1 fruit fly cellular context compared by ENCODE assay signal in genomic region chr3R:11968030-11968753, dm6.
A peak's percentile ranks its signal among the peaks of the same experiment; 100 is the strongest.
TF ChIP-seq lines count a peak whose summit lies in the region.

No protein-coding gene starts in this region.

TF ChIP-seq in whole organism, embryonic, 481 proteins besides CTCF, POLR2A, EP300 and RAD21 (continued from another document and continues in another):
- TF ChIP-seq lilli (GFP tag; optimal IDR thresholded peaks at IDR 0.05; lab: Kevin White, UChicago) (no peak), wdn (GFP tag; IDR thresholded peaks at IDR 0.05; lab: Robert Waterston, UW) (no peak), btn (GFP tag; optimal IDR thresholded peaks at IDR 0.05; lab: Kevin White, UChicago) (no peak), sob (GFP tag; IDR thresholded peaks at IDR 0.05; lab: Robert Waterston, UW) (no peak), schlank (tag; optimal IDR thresholded peaks at IDR 0.05; lab: Kevin White, UChicago) (peak; percentile 24), Drgx (GFP tag; IDR thresholded peaks at IDR 0.05; lab: Robert Waterston, UW) (no peak), pros (GFP tag; optimal IDR thresholded peaks at IDR 0.05; lab: Kevin White, UChicago) (no peak), maf-S (GFP tag; optimal IDR thresholded peaks at IDR 0.05; lab: Kevin White, UChicago) (no peak), lab (GFP tag; optimal IDR thresholded peaks at IDR 0.05; lab: Kevin White, UChicago) (peak; percentile 60), org-1 (GFP tag; optimal IDR thresholded peaks at IDR 0.05; lab: Kevin White, UChicago) (no peak), gce (GFP tag; IDR thresholded peaks at IDR 0.05; lab: Robert Waterston, UW) (no peak), insv (GFP tag; optimal IDR thresholded peaks at IDR 0.05; lab: Kevin White, UChicago) (no peak), CG9932 (GFP tag; IDR thresholded peaks at IDR 0.05; lab: Robert Waterston, UW) (no peak), zfh2 (GFP tag; optimal IDR thresholded peaks at IDR 0.05; lab: Kevin White, UChicago) (no peak), cwo (GFP tag; optimal IDR thresholded peaks at IDR 0.05; lab: Kevin White, UChicago) (peak; percentile 69), Tbp (GFP tag; optimal IDR thresholded peaks at IDR 0.05; lab: Kevin White, UChicago) (no peak), NC2β (GFP tag; optimal IDR thresholded peaks at IDR 0.05; lab: Kevin White, UChicago) (no peak), ewg (GFP tag; optimal IDR thresholded peaks at IDR 0.05; lab: Kevin White, UChicago) (no peak), sd (tag; optimal IDR thresholded peaks at IDR 0.05; lab: Kevin White, UChicago) (peak; percentile 93), NFAT (GFP tag; IDR thresholded peaks at IDR 0.05; lab: Robert Waterston, UW) (no peak), CG18599 (GFP tag; optimal IDR thresholded peaks at IDR 0.05; lab: Kevin White, UChicago) (no peak), Sin3A (optimal IDR thresholded peaks at IDR 0.05; lab: Kevin White, UChicago) (no peak), zf30C (GFP tag; optimal IDR thresholded peaks at IDR 0.05; lab: Kevin White, UChicago) (no peak), Atf6 (GFP tag; IDR thresholded peaks at IDR 0.05; lab: Robert Waterston, UW) (peak; percentile 43; the same call in 1 of the 2 replicates), CG14441 (GFP tag; IDR thresholded peaks at IDR 0.05; lab: Robert Waterston, UW) (0 out of 2 replicates have a peak, but pooled peaks have one; percentile 8), ci (GFP tag; IDR thresholded peaks at IDR 0.05; lab: Robert Waterston, UW) (0 out of 3 replicates have a peak, but pooled peaks have one; percentile 6), al (GFP tag; IDR thresholded peaks at IDR 0.05; lab: Robert Waterston, UW) (no peak), Hmx (GFP tag; optimal IDR thresholded peaks at IDR 0.05; lab: Kevin White, UChicago) (no peak), stc (GFP tag; IDR thresholded peaks at IDR 0.05; lab: Robert Waterston, UW) (no peak), ab (GFP tag; optimal IDR thresholded peaks at IDR 0.05; lab: Kevin White, UChicago) (no peak), Adf1 (GFP tag; IDR thresholded peaks at IDR 0.05; lab: Robert Waterston, UW) (no peak), CG6175 (GFP tag; IDR thresholded peaks at IDR 0.05; lab: Robert Waterston, UW) (no peak), Scr (GFP tag; IDR thresholded peaks at IDR 0.05; lab: Robert Waterston, UW; ENCODE audit: partially characterized antibody) (no peak), Sry-β (GFP tag; optimal IDR thresholded peaks at IDR 0.05; lab: Kevin White, UChicago) (no peak), tin (GFP tag; optimal IDR thresholded peaks at IDR 0.05; lab: Kevin White, UChicago) (no peak), br (optimal IDR thresholded peaks at IDR 0.05; lab: Kevin White, UChicago) (no peak), E2f2 (GFP tag; IDR thresholded peaks at IDR 0.05; lab: Robert Waterston, UW) (no peak), gcm (GFP tag; optimal IDR thresholded peaks at IDR 0.05; lab: Kevin White, UChicago) (no peak), Abd-B (GFP tag; optimal IDR thresholded peaks at IDR 0.05; lab: Kevin White, UChicago) (no peak), Nf-YC (tag; optimal IDR thresholded peaks at IDR 0.05; lab: Kevin White, UChicago) (no peak), bigmax (GFP tag; optimal IDR thresholded peaks at IDR 0.05; lab: Kevin White, UChicago) (no peak), ind (GFP tag; optimal IDR thresholded peaks at IDR 0.05; lab: Kevin White, UChicago) (no peak), wek (GFP tag; optimal IDR thresholded peaks at IDR 0.05; lab: Kevin White, UChicago) (no peak), Asciz (GFP tag; optimal IDR thresholded peaks at IDR 0.05; lab: Kevin White, UChicago) (no peak), CG10543 (GFP tag; optimal IDR thresholded peaks at IDR 0.05; lab: Kevin White, UChicago) (peak; percentile 70), croc (GFP tag; conservative IDR thresholded peaks at IDR 0.05; lab: Robert Waterston, UW) (no peak), CG17361 (GFP tag; IDR thresholded peaks at IDR 0.05; lab: Robert Waterston, UW) (no peak), CG42726 (GFP tag; IDR thresholded peaks at IDR 0.05; lab: Robert Waterston, UW; ENCODE audit: partially characterized antibody) (no peak), Sox100B (GFP tag; optimal IDR thresholded peaks at IDR 0.05; lab: Kevin White, UChicago) (no peak), CG4282 (GFP tag; optimal IDR thresholded peaks at IDR 0.05; lab: Kevin White, UChicago) (no peak), CG15696 (tag; optimal IDR thresholded peaks at IDR 0.05; lab: Kevin White, UChicago) (no peak), bowl (GFP tag; IDR thresholded peaks at IDR 0.05; lab: Robert Waterston, UW) (no peak), CG6254 (GFP tag; optimal IDR thresholded peaks at IDR 0.05; lab: Kevin White, UChicago) (no peak), Oli (tag; optimal IDR thresholded peaks at IDR 0.05; lab: Kevin White, UChicago) (no peak), ftz-f1 (GFP tag; optimal IDR thresholded peaks at IDR 0.05; lab: Kevin White, UChicago) (no peak), gem (tag; optimal IDR thresholded peaks at IDR 0.05; lab: Kevin White, UChicago) (no peak), CG13894 (tag; optimal IDR thresholded peaks at IDR 0.05; lab: Kevin White, UChicago) (peak; percentile 52), CG13424 (tag; optimal IDR thresholded peaks at IDR 0.05; lab: Kevin White, UChicago) (no peak), YL-1 (GFP tag; optimal IDR thresholded peaks at IDR 0.05; lab: Kevin White, UChicago) (no peak), CG7963 (GFP tag; IDR thresholded peaks at IDR 0.05; lab: Robert Waterston, UW; ENCODE audit: partially characterized antibody) (no peak), emc (GFP tag; optimal IDR thresholded peaks at IDR 0.05; lab: Kevin White, UChicago) (no peak), CG6654 (GFP tag; optimal IDR thresholded peaks at IDR 0.05; lab: Kevin White, UChicago) (no peak), chn (GFP tag; optimal IDR thresholded peaks at IDR 0.05; lab: Kevin White, UChicago) (no peak), CG1529 (GFP tag; optimal IDR thresholded peaks at IDR 0.05; lab: Kevin White, UChicago) (peak; percentile 90), CG4424 (GFP tag; optimal IDR thresholded peaks at IDR 0.05; lab: Kevin White, UChicago) (no peak), CG10431 (GFP tag; optimal IDR thresholded peaks at IDR 0.05; lab: Kevin White, UChicago) (no peak), Dp (GFP tag; optimal IDR thresholded peaks at IDR 0.05; lab: Kevin White, UChicago) (no peak), Atf-2 (GFP tag; optimal IDR thresholded peaks at IDR 0.05; lab: Kevin White, UChicago) (no peak), gcm2 (GFP tag; optimal IDR thresholded peaks at IDR 0.05; lab: Kevin White, UChicago) (no peak), CG2712 (tag; optimal IDR thresholded peaks at IDR 0.05; lab: Kevin White, UChicago) (no peak), CG13296 (GFP tag; optimal IDR thresholded peaks at IDR 0.05; lab: Kevin White, UChicago) (peak; percentile 14), nom (GFP tag; optimal IDR thresholded peaks at IDR 0.05; lab: Kevin White, UChicago) (peak; percentile 6), CG18011 (GFP tag; optimal IDR thresholded peaks at IDR 0.05; lab: Kevin White, UChicago) (no peak), CG12236 (GFP tag; optimal IDR thresholded peaks at IDR 0.05; lab: Kevin White, UChicago) (no peak), gt (GFP tag; IDR thresholded peaks at IDR 0.05; lab: Robert Waterston, UW) (no peak), CG7357 (GFP tag; IDR thresholded peaks at IDR 0.05; lab: Robert Waterston, UW) (no peak), chinmo (GFP tag; IDR thresholded peaks at IDR 0.05; lab: Robert Waterston, UW; ENCODE audit: partially characterized antibody) (0 out of 4 replicates have a peak, but pooled peaks have one; percentile 15), CG10267 (tag; optimal IDR thresholded peaks at IDR 0.05; lab: Kevin White, UChicago) (no peak), Usf (GFP tag; optimal IDR thresholded peaks at IDR 0.05; lab: Kevin White, UChicago) (no peak), gro (GFP tag; optimal IDR thresholded peaks at IDR 0.05; lab: Kevin White, UChicago) (no peak), Kr (GFP tag; optimal IDR thresholded peaks at IDR 0.05; lab: Kevin White, UChicago) (no peak), rib (GFP tag; IDR thresholded peaks at IDR 0.05; lab: Robert Waterston, UW) (no peak), Max (GFP tag; optimal IDR thresholded peaks at IDR 0.05; lab: Kevin White, UChicago) (no peak), CG15601 (tag; optimal IDR thresholded peaks at IDR 0.05; lab: Kevin White, UChicago) (no peak), cas (GFP tag; IDR thresholded peaks at IDR 0.05; lab: Robert Waterston, UW) (no peak), crp (GFP tag; optimal IDR thresholded peaks at IDR 0.05; lab: Kevin White, UChicago) (no peak), eyg (GFP tag; optimal IDR thresholded peaks at IDR 0.05; lab: Kevin White, UChicago) (no peak), CG15514 (GFP tag; optimal IDR thresholded peaks at IDR 0.05; lab: Kevin White, UChicago) (no peak), kni (GFP tag; optimal IDR thresholded peaks at IDR 0.05; lab: Kevin White, UChicago) (peak; percentile 1), row (GFP tag; IDR thresholded peaks at IDR 0.05; lab: Robert Waterston, UW) (no peak), CG1603 (tag; optimal IDR thresholded peaks at IDR 0.05; lab: Kevin White, UChicago) (no peak), CG15011 (GFP tag; optimal IDR thresholded peaks at IDR 0.05; lab: Kevin White, UChicago) (no peak), CG12744 (GFP tag; optimal IDR thresholded peaks at IDR 0.05; lab: Kevin White, UChicago) (no peak), sqz (GFP tag; optimal IDR thresholded peaks at IDR 0.05; lab: Kevin White, UChicago) (no peak), CG33213 (GFP tag; optimal IDR thresholded peaks at IDR 0.05; lab: Kevin White, UChicago) (no peak), CG6813 (GFP tag; optimal IDR thresholded peaks at IDR 0.05; lab: Kevin White, UChicago) (no peak), CG11247 (GFP tag; IDR thresholded peaks at IDR 0.05; lab: Robert Waterston, UW) (no peak), mirr (GFP tag; optimal IDR thresholded peaks at IDR 0.05; lab: Kevin White, UChicago) (peak; percentile 91), luna (GFP tag; optimal IDR thresholded peaks at IDR 0.05; lab: Kevin White, UChicago) (no peak), CG2678 (tag; optimal IDR thresholded peaks at IDR 0.05; lab: Kevin White, UChicago) (peak; percentile 13), Vsx1 (GFP tag; optimal IDR thresholded peaks at IDR 0.05; lab: Kevin White, UChicago) (no peak), pnt (GFP tag; optimal IDR thresholded peaks at IDR 0.05; lab: Kevin White, UChicago) (no peak), CHES-1-like (GFP tag; optimal IDR thresholded peaks at IDR 0.05; lab: Kevin White, UChicago) (no peak), twi (tag; optimal IDR thresholded peaks at IDR 0.05; lab: Kevin White, UChicago) (no peak), CG31365 (tag; optimal IDR thresholded peaks at IDR 0.05; lab: Kevin White, UChicago) (no peak), CG2116 (GFP tag; optimal IDR thresholded peaks at IDR 0.05; lab: Kevin White, UChicago) (no peak), CG2202 (tag; optimal IDR thresholded peaks at IDR 0.05; lab: Kevin White, UChicago) (no peak), sr (GFP tag; IDR thresholded peaks at IDR 0.05; lab: Robert Waterston, UW) (no peak), danr (GFP tag; IDR thresholded peaks at IDR 0.05; lab: Robert Waterston, UW) (no peak), nerfin-2 (GFP tag; IDR thresholded peaks at IDR 0.05; lab: Robert Waterston, UW; ENCODE audit: partially characterized antibody) (no peak), sisA (GFP tag; IDR thresholded peaks at IDR 0.05; lab: Robert Waterston, UW) (no peak), CG13287 (GFP tag; IDR thresholded peaks at IDR 0.05; lab: Robert Waterston, UW; ENCODE audit: partially characterized antibody) (no peak), CkIIα-i1 (GFP tag; IDR thresholded peaks at IDR 0.05; lab: Robert Waterston, UW) (no peak), gfzf (GFP tag; optimal IDR thresholded peaks at IDR 0.05; lab: Kevin White, UChicago) (no peak), ssp (GFP tag; IDR thresholded peaks at IDR 0.05; lab: Robert Waterston, UW) (no peak), CG4730 (GFP tag; IDR thresholded peaks at IDR 0.05; lab: Robert Waterston, UW) (no peak), CG14667 (GFP tag; IDR thresholded peaks at IDR 0.05; lab: Robert Waterston, UW) (no peak), CG17328 (GFP tag; IDR thresholded peaks at IDR 0.05; lab: Robert Waterston, UW) (no peak), CG16813 (GFP tag; IDR thresholded peaks at IDR 0.05; lab: Robert Waterston, UW; ENCODE audit: partially characterized antibody) (no peak), phol (tag; optimal IDR thresholded peaks at IDR 0.05; lab: Kevin White, UChicago) (no peak), Dbx (GFP tag; IDR thresholded peaks at IDR 0.05; lab: Robert Waterston, UW) (no peak), odd (GFP tag; optimal IDR thresholded peaks at IDR 0.05; lab: Kevin White, UChicago) (peak; percentile 0), HHEX (GFP tag; optimal IDR thresholded peaks at IDR 0.05; lab: Kevin White, UChicago) (no peak), PHDP (tag; optimal IDR thresholded peaks at IDR 0.05; lab: Kevin White, UChicago) (peak; percentile 24), Dek (tag; optimal IDR thresholded peaks at IDR 0.05; lab: Kevin White, UChicago) (no peak), da (GFP tag; optimal IDR thresholded peaks at IDR 0.05; lab: Kevin White, UChicago) (no peak), en (GFP tag; optimal IDR thresholded peaks at IDR 0.05; lab: Kevin White, UChicago) (no peak), Trl (optimal IDR thresholded peaks at IDR 0.05; lab: Kevin White, UChicago) (peak in 1 of 2 experiments; percentile 26), Trl (GFP tag; optimal IDR thresholded peaks at IDR 0.05; lab: Kevin White, UChicago) (no peak), CG3281 (GFP tag; optimal IDR thresholded peaks at IDR 0.05; lab: Kevin White, UChicago) (no peak), CG17568 (GFP tag; optimal IDR thresholded peaks at IDR 0.05; lab: Kevin White, UChicago) (no peak), CG17359 (tag; optimal IDR thresholded peaks at IDR 0.05; lab: Kevin White, UChicago) (no peak), tll (GFP tag; optimal IDR thresholded peaks at IDR 0.05; lab: Kevin White, UChicago) (no peak), CG12299 (tag; optimal IDR thresholded peaks at IDR 0.05; lab: Kevin White, UChicago) (no peak), jing (GFP tag; optimal IDR thresholded peaks at IDR 0.05; lab: Kevin White, UChicago) (no peak), Hr3 (GFP tag; optimal IDR thresholded peaks at IDR 0.05; lab: Kevin White, UChicago) (no peak), CG7556 (GFP tag; optimal IDR thresholded peaks at IDR 0.05; lab: Kevin White, UChicago) (no peak), CG34422 (GFP tag; IDR thresholded peaks at IDR 0.05; lab: Robert Waterston, UW) (no peak), Hmr (GFP tag; optimal IDR thresholded peaks at IDR 0.05; lab: Kevin White, UChicago) (peak; percentile 0), Bgb (GFP tag; IDR thresholded peaks at IDR 0.05; lab: Robert Waterston, UW; ENCODE audit: partially characterized antibody) (no peak)
